Worm (Caenorhabditis elegans): ENCODE measurements around the gene cyn-2.

- TF ChIP-seq him-1 (tag; optimal IDR thresholded peaks at IDR 0.05) (no peak), dao-5 (tag; optimal IDR thresholded peaks at IDR 0.05) (no peak), W03F9.2 (tag; optimal IDR thresholded peaks at IDR 0.05) (no peak)
Measured at ce11 chrIII:13709122-13709521, 16.7 kb downstream of the cyn-2 start.

All from whole organism, L4/young adult.